Fruit fly (Drosophila melanogaster): ENCODE data around the gene Gr68a.
A peak's percentile ranks its signal among the peaks of the same experiment; 100 is the strongest.

Gene Gr68a

DNA sequence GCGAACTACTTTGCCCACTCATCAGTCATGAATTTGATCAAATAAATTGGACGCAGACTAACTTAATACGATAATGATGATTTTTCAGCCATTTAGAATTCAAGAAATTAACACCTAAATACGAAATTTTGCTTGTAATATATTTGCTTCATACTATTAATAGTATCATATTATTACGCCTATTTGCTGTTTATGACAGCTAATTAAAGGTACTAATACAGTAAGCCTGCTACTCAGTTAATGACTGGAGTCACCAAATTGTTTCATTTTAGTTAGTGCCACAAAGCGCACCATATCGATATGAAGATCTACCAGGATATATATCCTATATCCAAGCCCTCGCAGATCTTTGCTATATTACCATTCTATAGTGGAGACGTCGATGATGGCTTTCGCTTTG is at the start of gene Gr68a:
Gene Gr68a, plus strand, starts transcription at position 301 of the 400 bp plus-strand sequence.
- TF ChIP-seq CG7101 (tag; optimal IDR thresholded peaks at IDR 0.05) (no peak), tj (GFP tag; optimal IDR thresholded peaks at IDR 0.05) (no peak), CG5204 (GFP tag; optimal IDR thresholded peaks at IDR 0.05) (no peak), cic (GFP tag; optimal IDR thresholded peaks at IDR 0.05) (no peak), cnc (optimal IDR thresholded peaks at IDR 0.05) (no peak), kay (GFP tag; ENCODE audit: borderline replicate concordance) (no peak)

DNA sequence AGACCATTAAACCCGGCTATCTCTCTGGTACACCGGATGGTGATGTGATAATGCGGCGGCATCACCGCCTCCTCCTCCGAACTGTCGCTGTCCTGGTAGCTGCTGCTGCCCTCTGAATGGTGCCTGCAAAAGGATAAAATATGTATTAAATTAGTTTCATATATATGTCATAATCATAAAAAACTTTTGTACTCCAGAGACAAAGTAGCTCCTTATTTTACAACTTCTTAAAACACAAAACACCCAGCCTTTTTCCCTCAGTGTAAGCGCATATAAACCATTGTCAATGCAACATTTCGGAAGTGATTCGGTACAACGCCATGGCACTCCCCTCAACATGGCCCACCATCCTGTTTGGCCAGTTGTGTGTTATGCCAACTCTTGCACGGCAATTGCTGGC is 49.5 kb upstream of the Gr68a start:
- no peak for TF ChIP-seq CG7045 (GFP tag; optimal IDR thresholded peaks at IDR 0.05)
- no peak for TF ChIP-seq CG5204 (GFP tag; optimal IDR thresholded peaks at IDR 0.05)
- TF ChIP-seq ovo (GFP tag; optimal IDR thresholded peaks at IDR 0.05): no peak
- no peak for TF ChIP-seq kay (GFP tag; ENCODE audit: borderline replicate concordance)
- TF ChIP-seq Mnt (GFP tag; optimal IDR thresholded peaks at IDR 0.05): no peak
- TF ChIP-seq Crg-1 (GFP tag; optimal IDR thresholded peaks at IDR 0.05): no peak
- TF ChIP-seq tj (GFP tag; optimal IDR thresholded peaks at IDR 0.05): no peak
- no peak for TF ChIP-seq pad (GFP tag; optimal IDR thresholded peaks at IDR 0.05)
- no peak for TF ChIP-seq CG14711 (tag; optimal IDR thresholded peaks at IDR 0.05)
- no peak for TF ChIP-seq cic (GFP tag; optimal IDR thresholded peaks at IDR 0.05)
- no peak for TF ChIP-seq CG11617 (GFP tag; optimal IDR thresholded peaks at IDR 0.05)
- TF ChIP-seq Hr96 (GFP tag; optimal IDR thresholded peaks at IDR 0.05): no peak
- TF ChIP-seq toe (GFP tag; optimal IDR thresholded peaks at IDR 0.05): no peak
- TF ChIP-seq CG33017 (tag; optimal IDR thresholded peaks at IDR 0.05): no peak
- no peak for TF ChIP-seq cnc (optimal IDR thresholded peaks at IDR 0.05)
- no peak for TF ChIP-seq Clk (GFP tag; optimal IDR thresholded peaks at IDR 0.05)
- TF ChIP-seq CG12768 (GFP tag; optimal IDR thresholded peaks at IDR 0.05): no peak
- TF ChIP-seq CG7101 (tag; optimal IDR thresholded peaks at IDR 0.05): no peak
- TF ChIP-seq CG1620 (GFP tag; optimal IDR thresholded peaks at IDR 0.05): no peak
- no peak for TF ChIP-seq bab1 (GFP tag; optimal IDR thresholded peaks at IDR 0.05)

DNA sequence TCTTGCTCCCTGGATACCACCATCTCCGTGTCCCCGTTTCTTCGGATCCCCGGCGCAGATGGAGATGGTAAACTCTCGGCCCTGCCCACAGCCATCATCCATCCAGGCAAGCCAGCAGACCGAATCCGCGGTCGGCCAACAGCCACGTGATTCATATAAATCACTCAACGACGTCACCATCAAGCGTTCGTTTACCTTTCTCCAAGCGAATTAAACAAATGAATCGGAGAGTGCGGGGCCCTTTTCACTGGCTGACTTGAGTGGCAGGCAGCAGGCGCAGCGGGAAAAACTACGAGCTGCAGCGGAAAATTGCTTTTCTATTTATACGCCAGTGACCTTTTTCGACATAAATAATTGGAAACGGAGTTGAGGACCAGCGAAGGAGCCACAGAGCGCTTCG is 47.5 kb upstream of the Gr68a start:
- TF ChIP-seq pad (GFP tag; optimal IDR thresholded peaks at IDR 0.05): no peak
- TF ChIP-seq cic (GFP tag; optimal IDR thresholded peaks at IDR 0.05): no peak
- no peak for TF ChIP-seq CG14711 (tag; optimal IDR thresholded peaks at IDR 0.05)
- TF ChIP-seq kay (GFP tag; ENCODE audit: borderline replicate concordance): no peak
- no peak for TF ChIP-seq CG7045 (GFP tag; optimal IDR thresholded peaks at IDR 0.05)
- TF ChIP-seq CG11617 (GFP tag; optimal IDR thresholded peaks at IDR 0.05): no peak
- TF ChIP-seq toe (GFP tag; optimal IDR thresholded peaks at IDR 0.05): no peak
- TF ChIP-seq tj (GFP tag; optimal IDR thresholded peaks at IDR 0.05): no peak
- no peak for TF ChIP-seq cnc (optimal IDR thresholded peaks at IDR 0.05)
- TF ChIP-seq bab1 (GFP tag; optimal IDR thresholded peaks at IDR 0.05): no peak
- no peak for TF ChIP-seq Crg-1 (GFP tag; optimal IDR thresholded peaks at IDR 0.05)
- TF ChIP-seq ovo (GFP tag; optimal IDR thresholded peaks at IDR 0.05): no peak
- TF ChIP-seq CG12768 (GFP tag; optimal IDR thresholded peaks at IDR 0.05): no peak
- TF ChIP-seq CG1620 (GFP tag; optimal IDR thresholded peaks at IDR 0.05): no peak

DNA sequence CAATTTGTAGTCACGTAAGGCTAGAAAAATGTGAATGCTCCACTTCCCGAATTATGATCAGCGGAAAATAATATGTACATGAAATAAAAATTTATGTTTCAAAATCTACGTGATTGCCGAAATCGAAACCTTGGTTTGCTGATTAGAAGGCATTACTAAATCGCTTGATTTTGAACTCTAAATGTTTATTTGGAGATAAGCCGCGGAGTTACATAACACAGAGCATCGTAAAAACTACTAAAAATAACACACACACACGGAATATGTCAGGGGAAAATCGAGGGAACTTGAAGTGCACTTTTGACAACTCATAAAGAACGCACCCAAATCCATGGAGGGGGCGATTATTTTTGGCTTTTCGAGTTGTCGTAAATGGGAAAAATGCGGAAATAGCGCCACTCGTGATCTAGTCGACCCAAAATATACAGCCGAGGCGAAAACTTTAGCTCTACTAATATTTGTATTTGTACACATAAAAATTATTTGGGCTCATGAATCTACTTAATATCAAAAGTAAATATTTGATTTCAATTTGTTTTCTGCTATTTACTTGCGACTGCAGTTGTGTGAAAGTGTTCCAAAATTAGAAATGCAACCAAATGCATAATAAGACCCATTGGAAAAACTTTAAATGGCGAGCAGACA is 46.1 kb upstream of the Gr68a start:
- TF ChIP-seq kay (GFP tag; ENCODE audit: borderline replicate concordance) (no peak), cnc (optimal IDR thresholded peaks at IDR 0.05) (no peak), CG7045 (GFP tag; optimal IDR thresholded peaks at IDR 0.05) (no peak), pad (GFP tag; optimal IDR thresholded peaks at IDR 0.05) (no peak), CG12768 (GFP tag; optimal IDR thresholded peaks at IDR 0.05) (no peak), bab1 (GFP tag; optimal IDR thresholded peaks at IDR 0.05) (no peak), Clk (GFP tag; optimal IDR thresholded peaks at IDR 0.05) (no peak), ovo (GFP tag; optimal IDR thresholded peaks at IDR 0.05) (no peak), cic (GFP tag; optimal IDR thresholded peaks at IDR 0.05) (no peak), CG11617 (GFP tag; optimal IDR thresholded peaks at IDR 0.05) (no peak), CG5204 (GFP tag; optimal IDR thresholded peaks at IDR 0.05) (no peak), Crg-1 (GFP tag; optimal IDR thresholded peaks at IDR 0.05) (no peak), Hr96 (GFP tag; optimal IDR thresholded peaks at IDR 0.05) (no peak)

DNA sequence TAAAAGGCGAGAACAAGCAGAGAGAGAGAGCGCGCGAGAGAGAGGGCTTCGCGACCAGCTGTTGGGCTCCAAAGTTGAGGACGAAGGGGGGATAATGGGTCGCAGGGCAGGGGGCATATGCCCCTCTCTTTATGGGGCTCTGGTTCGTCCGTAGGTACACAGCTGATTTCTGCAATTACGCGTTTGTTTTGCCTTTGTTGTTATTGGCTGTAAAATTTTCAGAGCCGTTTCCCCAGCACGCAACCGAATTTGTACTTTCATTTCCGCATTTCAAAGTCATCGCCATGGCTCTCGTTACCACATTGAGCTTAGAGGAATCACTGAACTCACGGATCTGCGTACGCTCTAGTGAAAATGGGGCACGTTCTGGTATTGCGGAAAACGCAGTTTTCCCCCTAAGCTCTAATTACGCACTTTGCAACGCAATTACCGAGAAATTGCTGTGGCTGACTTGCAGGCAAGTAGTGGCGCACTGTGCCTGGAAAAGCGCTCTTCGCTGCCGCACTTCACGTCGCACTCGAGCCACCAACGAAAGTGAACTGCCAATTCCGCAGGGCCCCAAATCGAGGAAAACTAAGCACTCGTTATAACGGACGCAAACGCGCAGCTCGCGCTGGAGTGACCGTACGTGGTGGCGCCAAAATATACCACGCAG is 43.0 kb upstream of the Gr68a start, which contains the start of gene CG11658:
Gene CG11658, minus strand, starts transcription at position 576 of the 655 bp plus-strand sequence.
- TF ChIP-seq bab1 (GFP tag; optimal IDR thresholded peaks at IDR 0.05): peak; percentile 77
- peak; percentile 73 for TF ChIP-seq cic (GFP tag; optimal IDR thresholded peaks at IDR 0.05)
- TF ChIP-seq CG12768 (GFP tag; optimal IDR thresholded peaks at IDR 0.05): peak; percentile 54
- TF ChIP-seq CG11617 (GFP tag; optimal IDR thresholded peaks at IDR 0.05): peak; percentile 35
- TF ChIP-seq CG7045 (GFP tag; optimal IDR thresholded peaks at IDR 0.05): no peak
- TF ChIP-seq pad (GFP tag; optimal IDR thresholded peaks at IDR 0.05): peak; percentile 69

DNA sequence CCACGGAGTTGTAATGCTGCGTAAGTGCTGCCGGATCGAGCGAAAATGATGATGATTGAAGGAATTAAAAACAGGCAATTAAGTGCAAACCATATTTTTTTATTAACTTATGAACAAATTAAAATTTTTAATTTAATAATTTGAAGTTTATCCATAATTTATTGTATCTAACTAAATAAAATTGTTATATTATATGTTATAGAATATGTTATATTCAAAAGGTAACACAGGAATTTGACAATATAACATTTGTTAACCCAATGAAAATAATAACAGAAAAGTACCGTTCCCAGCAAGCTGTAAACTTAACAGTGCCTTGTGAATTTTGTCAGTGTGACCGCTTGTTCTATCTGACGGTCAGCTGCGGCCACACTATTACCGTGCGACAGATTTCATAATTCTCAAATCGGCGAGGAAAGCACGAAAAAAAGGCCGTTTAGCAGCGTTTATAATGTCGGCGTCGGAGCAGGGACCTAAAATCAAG is 42.4 kb upstream of the Gr68a start, which contains the start of the genes Ccdc56 and mtTFB1:
Gene Ccdc56, plus strand, starts transcription at position 347 of the 484 bp plus-strand sequence.
Gene mtTFB1, plus strand, starts transcription at position 347 of the 484 bp plus-strand sequence.
- TF ChIP-seq toe (GFP tag; optimal IDR thresholded peaks at IDR 0.05): no peak
- peak; percentile 50 for TF ChIP-seq Mnt (GFP tag; optimal IDR thresholded peaks at IDR 0.05)
- no peak for TF ChIP-seq CG7101 (tag; optimal IDR thresholded peaks at IDR 0.05)
- TF ChIP-seq bab1 (GFP tag; optimal IDR thresholded peaks at IDR 0.05): no peak
- TF ChIP-seq Hr96 (GFP tag; optimal IDR thresholded peaks at IDR 0.05): peak; percentile 3

All from whole organism, adult.